Worm (Caenorhabditis elegans) whole organism, early embryonic: ENCODE measurements around the gene mif-1.

Source experiments
- F13C5.2 ChIP-seq: sonication (generic microtip); optimal IDR thresholded peaks from 2 replicates; lab custom pipeline; 2017; ENCODE audit warnings: mild to moderate bottlenecking, missing genetic modification characterization, inconsistent platforms, missing compliant biosample characterization
- ceh-36 ChIP-seq: sonication (generic microtip); optimal IDR thresholded peaks from 2 replicates; lab custom pipeline; 2016; ENCODE audit warnings: missing genetic modification characterization, inconsistent platforms, missing compliant biosample characterization
- ets-7 ChIP-seq: sonication (generic microtip); optimal IDR thresholded peaks from 2 replicates; lab custom pipeline; 2016; ENCODE audit warnings: missing genotype, missing genetic modification characterization, missing compliant biosample characterization
- flt-1 ChIP-seq: fragments of 200-800 bp; sonication (Bioruptor generic); IDR thresholded peaks from 2 replicates; pipeline ENCODE4 v1.3.6; 2022; ENCODE audit warnings: missing genetic modification characterization, missing compliant biosample characterization
- hmg-4 ChIP-seq: fragments of 200-800 bp; sonication (Bioruptor generic); optimal IDR thresholded peaks from 2 replicates; lab custom pipeline; 2018; ENCODE audit warnings: mild to moderate bottlenecking, missing genetic modification characterization, missing compliant biosample characterization
- sea-1 ChIP-seq: fragments of 200-800 bp; sonication (Bioruptor generic); conservative IDR thresholded peaks from 2 replicates; pipeline ENCODE4 v1.3.6; 2022; ENCODE audit warnings: missing genetic modification characterization, missing compliant biosample characterization
- tbx-37 ChIP-seq: fragments of 200-800 bp; sonication (Bioruptor generic); conservative IDR thresholded peaks from 2 replicates; pipeline ENCODE4 v1.3.6; 2022; ENCODE audit warnings: missing genetic modification reagents, missing genetic modification characterization, missing compliant biosample characterization
- tra-4 ChIP-seq: sonication (generic microtip); optimal IDR thresholded peaks from 2 replicates; lab custom pipeline; 2017; ENCODE audit warnings: missing genetic modification characterization, missing compliant biosample characterization

DNA sequence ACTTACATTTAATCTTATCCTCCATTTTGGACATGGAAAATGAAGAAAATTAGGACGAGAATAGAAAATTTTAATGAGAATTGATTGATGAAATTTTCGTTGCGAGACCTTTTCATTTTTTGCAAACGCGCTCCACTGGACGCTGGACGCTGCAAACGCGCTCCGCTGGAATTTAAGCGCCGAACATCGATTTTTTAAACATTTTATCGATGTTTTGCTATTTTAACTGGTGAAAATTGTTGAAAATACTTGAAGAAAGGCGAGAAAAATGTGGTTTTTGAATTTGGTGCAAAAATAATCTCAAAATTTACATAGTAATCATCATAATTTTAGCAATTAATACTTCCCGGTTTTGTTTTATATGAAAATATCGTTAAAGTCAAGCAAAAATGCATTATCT lies 45.0 kb downstream of the mif-1 start, which contains the start of gene Y56A3A.41:
- TF ChIP-seq ceh-36 (tag; lab: Kevin White, UChicago) (no peak), F13C5.2 (tag; lab: Kevin White, UChicago) (no peak), sea-1 (GFP tag; lab: Robert Waterston, UW) (no peak), hmg-4 (GFP tag; lab: Kevin White, UChicago) (no peak), flt-1 (GFP tag; lab: Robert Waterston, UW) (no peak), tbx-37 (no peak), ets-7 (no peak), tra-4 (tag; lab: Kevin White, UChicago) (no peak)
